Worm (Caenorhabditis elegans) whole organism, dauer: ENCODE results near the gene golg-4.
"Not testable (repeated sequence)": the region's sequence is repeated elsewhere in the genome, so short reads cannot be mapped to it uniquely, and the experiment has no call there.

ENCODE experiments used
- unc-62 ChIP-seq: sonication (generic microtip); optimal IDR thresholded peaks from 2 replicates; lab custom pipeline; 2017; ENCODE audit warnings: missing biosample characterization, missing genetic modification reagents, missing genetic modification characterization

golg-4 gene

DNA sequence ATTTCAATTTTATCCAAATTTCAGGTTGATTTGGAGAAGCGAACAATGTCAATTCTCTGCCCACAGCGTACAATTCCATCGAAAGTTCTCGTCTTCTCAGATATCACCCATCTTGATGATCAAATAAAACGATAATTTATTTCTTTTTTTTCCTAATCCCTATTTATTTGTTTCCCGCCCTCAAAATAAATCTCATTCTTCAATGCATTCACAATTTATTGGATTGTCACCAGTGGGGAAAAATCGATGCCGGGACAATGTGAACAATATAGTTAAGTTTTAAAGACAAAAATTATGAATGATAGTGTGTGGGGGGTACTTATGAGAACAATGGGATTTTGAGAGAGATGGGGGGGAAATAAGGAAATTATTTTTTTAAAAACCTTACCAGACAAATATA, 4.9 kb upstream of the golg-4 start:
- TF ChIP-seq unc-62 = no peak

DNA sequence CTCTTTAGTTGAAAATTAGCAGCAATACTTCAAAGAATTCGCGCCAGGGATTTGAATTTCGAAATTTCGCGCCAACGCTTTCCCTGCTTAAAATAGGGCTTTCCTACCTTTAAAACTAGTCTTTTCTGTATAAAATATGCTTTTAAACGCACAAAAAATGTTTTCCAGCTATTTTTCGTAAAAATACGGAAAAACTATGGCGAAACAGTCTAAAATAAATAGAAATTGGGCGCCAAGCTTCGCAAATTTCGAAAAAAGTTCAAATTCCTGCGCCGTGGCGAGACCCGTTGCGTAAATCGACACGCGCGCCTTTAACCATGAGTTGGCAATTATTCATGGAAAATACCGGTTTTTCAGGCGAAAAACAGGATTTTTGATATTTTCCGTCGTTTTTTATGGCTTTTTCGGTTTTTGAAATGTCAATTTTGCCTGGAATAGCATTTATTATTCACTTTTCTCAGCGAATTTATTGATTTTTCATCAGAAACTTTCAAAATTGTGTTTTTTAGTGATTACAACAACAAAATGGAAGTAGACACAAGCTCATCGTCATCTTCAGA, 934 bp upstream of the golg-4 start, which contains the start of the genes npp-9 and F59A2.5:
TSS of gene npp-9 (minus strand) at position 126 of the 560 bp plus-strand sequence.
TSS of gene F59A2.5 (plus strand) at position 510 of the 560 bp plus-strand sequence.
- no peak for TF ChIP-seq unc-62

DNA sequence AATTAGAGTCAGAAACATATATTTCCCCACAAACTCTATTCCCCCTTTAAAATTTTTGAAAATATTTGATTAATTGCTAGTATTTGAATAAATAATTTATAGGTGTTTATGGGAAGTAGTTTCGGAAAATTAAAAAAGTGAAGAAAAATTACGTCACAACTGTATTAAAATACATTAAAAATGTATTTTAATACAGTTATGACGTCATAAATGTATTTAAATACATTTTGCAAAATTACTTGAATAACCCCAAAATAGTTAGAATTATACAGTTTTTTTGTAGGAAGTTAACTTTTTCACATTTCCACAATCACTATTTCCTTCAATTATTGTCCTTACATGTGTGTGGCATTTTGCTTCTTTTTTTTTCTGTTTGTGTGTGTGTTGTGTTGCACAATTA, 8.1 kb downstream of the golg-4 start:
- no peak for TF ChIP-seq unc-62

DNA sequence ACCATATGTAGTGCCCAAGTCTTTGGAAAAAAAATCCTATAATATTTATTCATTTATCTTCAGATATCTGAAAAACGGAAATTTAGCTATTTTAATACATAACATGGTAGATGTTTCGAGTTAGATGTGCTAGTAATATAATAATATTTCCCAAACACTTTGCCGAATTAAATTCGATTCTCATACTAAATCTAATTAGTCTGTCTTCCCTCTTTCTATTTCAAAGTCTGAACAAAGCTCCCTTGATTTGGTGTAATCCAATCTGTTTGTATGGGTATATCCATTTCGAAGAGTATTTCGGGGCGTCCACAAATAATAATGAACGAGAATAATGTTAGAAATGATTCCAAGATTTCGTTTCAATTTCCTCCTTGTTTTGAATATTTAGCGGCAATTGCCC, 9.0 kb downstream of the golg-4 start:
- no peak for TF ChIP-seq unc-62

DNA sequence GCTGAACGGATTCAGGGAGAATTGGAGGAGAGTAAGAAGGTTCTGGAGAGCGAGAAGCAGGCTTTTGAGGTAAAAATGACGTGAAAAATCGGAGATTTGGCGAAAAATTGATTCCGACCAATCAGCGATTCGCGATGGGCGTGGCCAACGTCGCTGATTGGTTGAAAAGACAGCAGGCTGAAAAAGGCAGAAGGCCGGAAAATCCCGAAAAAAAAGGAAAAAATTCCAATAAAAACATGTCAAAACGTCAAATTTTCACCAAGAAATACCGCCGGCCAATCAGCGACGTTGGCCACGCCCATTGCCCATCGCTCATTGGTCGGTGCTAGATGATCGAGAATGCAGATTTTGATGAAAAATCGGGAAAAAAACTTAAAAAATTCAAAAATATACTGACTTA, 12.1 kb downstream of the golg-4 start:
- no peak for TF ChIP-seq unc-62

DNA sequence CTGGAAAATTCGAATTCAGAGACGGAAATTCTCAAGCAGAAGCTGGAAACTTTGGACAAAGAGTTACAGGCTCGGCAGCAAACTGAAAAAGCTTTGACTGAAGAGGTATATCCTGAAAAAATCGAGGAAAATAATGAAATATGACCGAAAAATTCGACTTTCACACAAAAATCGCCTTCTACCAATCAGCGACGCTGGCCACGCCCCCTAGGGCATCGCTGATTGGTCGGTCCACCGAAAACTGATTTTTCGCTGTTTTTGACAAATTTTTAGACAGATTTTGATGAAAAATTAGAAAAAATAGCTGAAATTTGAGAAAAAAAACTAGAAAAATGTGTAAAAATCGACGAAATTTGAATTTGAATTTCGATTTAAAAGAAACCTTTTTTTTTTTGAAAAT, 13.5 kb downstream of the golg-4 start:
- no peak for TF ChIP-seq unc-62

DNA sequence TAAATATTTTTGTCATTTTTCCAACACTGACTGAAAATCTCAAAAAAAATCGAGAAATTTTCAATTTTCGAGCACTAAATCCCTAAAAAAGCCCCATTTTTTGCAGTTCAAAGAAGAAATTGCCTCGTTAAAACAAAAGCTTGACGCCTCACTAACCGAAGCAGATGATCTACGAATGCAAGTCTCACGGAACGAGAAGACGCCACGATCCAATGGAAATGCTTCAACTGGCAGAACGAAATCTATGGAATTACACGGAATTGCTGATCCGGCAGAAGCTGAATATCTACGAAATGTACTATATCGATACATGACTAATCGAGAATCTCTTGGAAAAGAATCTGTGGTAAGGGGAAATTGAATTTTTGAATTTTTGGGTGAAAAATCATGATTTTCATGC, 18.6 kb downstream of the golg-4 start:
- no peak for TF ChIP-seq unc-62

DNA sequence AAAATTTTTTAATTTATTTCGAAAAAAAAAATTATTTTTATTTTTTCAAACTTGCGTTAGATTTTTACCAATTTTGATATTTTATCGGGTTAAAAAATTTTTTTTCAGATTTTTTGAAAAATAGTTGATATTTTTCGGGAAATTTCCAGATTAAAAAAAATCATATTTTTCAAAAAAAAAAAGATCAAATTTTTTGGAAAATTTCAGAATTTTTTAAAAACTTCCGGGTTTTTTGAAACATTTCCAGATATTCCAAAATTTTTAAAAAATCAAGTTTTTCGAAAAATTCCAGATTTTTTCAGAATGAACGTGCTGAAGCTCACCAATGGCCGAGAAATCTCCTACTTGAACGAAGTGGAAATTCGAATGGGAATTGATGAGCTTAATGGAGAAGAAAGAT, 20.1 kb downstream of the golg-4 start, which contains the start of gene metl-18:
TSS of gene metl-18 (plus strand) at position 301 of the 400 bp plus-strand sequence.
- no peak for TF ChIP-seq unc-62

DNA sequence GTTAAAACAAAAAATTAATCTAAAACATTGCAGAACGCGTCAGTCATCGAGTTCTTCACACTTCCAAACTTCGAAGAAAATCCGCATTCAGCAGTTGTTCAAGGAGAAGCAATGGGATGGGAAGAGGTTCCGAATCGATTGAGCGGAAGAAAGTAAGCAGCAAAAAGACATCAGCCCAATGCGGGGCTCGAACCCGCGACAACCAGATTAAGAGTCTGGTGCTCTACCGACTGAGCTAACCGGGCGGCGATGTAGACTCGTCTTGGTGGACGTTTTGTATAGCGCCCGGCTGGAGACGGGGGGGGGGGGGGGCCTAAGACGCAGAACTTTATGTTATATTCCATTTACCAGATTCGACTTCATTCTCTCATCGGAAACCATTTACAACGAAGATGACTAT, 21.4 kb downstream of the golg-4 start:
- no peak for TF ChIP-seq unc-62

DNA sequence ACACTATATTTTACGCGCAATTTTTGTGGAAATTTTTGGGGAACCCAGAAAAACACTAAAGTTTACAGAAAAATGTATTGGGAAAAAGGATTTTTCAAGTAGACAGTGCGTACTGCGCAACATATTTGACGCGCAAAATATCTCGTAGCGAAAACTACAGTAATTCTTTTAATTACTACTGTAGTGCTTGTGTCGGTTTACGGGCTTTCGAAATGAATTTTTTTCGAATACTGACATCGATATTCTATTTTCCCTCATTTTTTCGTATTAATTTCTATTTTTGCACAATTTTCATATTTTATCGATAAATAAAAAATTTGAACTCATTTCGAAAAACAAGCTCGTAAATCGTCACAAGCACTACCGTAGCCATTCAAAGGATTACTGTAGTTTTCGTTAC, 23.2 kb downstream of the golg-4 start:
- TF ChIP-seq unc-62 = no peak

DNA sequence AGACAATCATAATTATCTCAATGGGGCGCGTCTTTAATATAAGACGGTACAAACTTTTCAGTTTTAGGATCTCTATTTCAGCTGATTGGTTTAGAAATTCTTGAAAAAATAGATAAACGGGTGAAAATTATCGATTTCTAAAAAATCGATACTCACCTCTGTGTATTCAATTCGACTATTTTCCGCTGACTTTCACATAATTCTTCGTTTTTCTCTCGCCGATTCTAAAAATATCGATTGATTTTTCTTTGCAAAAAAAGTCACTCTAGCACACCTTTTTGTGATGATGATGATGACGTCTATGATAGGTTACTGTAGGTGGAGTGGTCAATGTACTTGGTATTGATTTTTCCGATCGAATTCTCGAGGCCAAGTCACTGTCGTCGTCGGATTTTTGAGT, 24.4 kb downstream of the golg-4 start:
- no peak for TF ChIP-seq unc-62

DNA sequence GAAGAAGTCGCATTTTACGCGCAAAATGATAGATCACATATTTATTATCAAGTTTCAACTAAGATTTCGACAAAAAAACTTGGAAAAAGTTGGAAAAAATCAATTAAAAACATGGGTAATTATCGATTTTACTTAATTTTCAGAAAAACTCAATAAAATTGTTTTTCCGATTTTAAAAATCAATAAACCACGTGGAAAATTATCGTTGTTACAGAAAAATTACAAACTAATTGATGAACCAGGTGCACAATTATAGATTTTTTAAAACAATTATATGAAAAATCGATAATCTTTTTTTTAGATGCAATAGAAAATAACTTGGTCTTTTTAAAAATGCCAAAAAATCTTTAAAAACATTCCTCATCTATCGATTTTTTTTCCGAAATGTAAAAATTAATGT, 25.3 kb downstream of the golg-4 start:
- TF ChIP-seq unc-62 = no peak

DNA sequence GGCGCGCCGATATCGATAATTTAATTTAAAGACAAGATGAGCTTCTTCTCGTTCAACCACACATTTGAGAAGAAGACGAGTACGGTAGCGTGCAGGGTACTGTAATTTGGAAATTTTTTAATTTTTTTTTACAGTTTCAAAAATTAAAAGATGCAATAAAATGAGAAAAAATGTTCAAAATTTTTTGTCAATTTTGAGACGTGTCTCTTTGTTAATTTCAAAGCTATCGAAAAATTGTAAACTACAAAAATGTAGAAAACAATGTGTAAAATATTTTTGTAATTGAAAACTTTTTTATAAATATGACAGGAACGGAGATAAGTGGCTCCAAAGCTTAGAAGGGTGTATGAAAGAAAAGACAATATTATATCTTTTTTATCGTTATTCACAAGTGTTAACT, 26.0 kb downstream of the golg-4 start, which contains the start of gene K01A11.1:
TSS of gene K01A11.1 (minus strand) at position 101 of the 400 bp plus-strand sequence.
- TF ChIP-seq unc-62 = no peak

DNA sequence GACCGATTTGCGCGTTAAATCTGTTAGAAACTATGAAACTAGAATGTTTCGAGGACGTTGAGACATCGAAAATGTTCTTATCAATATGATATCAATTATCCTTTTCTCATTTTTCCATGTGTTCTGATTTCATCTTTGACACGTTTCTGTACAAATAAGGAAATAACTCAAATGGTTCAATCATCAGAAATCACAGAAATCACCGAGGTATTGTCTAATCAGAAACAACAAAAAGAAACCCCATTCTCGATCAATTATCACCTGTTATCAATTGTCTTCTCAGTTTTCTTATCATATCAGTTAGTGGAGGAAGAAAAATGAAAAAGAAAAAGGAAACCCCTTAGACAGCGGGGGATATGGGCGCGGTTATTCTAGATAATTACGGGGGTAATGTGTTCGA, 29.8 kb downstream of the golg-4 start:
- TF ChIP-seq unc-62 = no peak

DNA sequence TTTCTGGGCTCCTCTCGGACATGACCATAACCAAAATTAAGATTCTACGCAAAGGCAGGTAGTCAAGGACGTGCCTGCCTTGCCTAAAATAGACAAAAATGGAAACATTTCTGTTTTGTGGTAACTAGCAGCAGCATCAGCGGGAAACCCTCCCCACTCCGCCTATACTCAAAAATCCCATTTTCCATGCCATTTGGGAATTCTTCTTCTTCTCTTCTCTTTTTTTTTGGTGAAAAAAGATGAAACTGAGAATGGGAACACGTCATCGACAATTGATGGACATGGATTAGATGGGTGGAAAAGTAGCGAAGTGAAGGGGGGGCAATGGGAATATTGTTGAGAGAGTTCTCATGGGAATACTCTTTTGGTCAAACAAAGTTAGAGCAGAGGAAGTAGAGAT, 31.8 kb downstream of the golg-4 start:
- no peak for TF ChIP-seq unc-62

DNA sequence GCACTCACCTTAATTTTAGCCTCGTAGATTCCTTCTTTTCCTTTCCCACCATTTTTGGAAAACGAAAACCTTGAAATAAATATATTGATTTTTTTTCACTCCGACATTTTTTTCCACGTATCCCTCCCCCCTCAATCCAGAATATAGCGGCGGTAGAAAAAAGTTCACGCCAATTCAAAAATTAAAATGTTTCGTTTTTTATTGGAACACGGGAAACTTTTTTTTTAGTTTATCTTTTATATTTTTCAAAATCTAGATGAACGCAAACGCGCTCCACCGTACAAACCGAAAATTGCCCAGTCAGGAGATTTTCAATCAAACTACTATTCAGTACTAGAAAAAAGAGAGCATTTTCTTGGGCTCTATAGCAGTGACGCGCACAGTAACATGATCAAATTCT, 38.8 kb downstream of the golg-4 start, which contains the start of gene spe-41:
TSS of gene spe-41 (minus strand) at position 72 of the 400 bp plus-strand sequence.
- no peak for TF ChIP-seq unc-62

DNA sequence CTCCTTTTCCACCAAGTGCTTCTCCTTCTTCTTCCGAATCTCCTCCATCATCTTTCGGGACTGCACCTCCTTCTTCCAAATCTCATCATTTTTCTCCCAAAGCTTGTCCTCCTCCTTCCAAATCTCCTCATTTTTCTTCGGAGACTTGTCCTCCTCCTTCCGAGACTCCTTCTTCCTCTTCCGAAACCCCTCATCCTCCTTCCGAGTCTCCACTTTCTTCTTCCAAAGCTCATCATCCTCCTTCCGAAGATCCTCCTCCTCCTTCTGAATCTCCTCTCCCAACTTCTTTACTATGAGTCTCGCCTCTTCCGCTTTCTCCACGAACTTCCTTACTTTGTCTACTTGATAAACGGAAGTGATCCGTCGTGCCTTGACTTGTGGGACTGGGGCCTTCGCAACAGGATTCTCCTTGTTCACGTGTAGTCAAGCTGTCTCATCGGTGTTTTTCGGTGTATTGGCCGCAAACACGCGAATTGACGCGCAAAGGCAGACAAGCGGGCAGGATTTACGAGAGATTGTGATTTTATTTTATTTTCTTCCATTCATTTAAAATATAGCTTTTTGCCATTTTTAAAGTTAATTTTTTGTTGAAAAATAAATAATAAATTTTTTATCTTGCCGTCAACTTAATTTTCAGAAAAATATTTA, 47.3 kb downstream of the golg-4 start, which contains the start of the genes K01A11.3 and C34C12.12:
TSS of gene K01A11.3 (minus strand) at position 51 of the 648 bp plus-strand sequence.
TSS of gene C34C12.12 (plus strand) at position 632 of the 648 bp plus-strand sequence.
- no peak for TF ChIP-seq unc-62

DNA sequence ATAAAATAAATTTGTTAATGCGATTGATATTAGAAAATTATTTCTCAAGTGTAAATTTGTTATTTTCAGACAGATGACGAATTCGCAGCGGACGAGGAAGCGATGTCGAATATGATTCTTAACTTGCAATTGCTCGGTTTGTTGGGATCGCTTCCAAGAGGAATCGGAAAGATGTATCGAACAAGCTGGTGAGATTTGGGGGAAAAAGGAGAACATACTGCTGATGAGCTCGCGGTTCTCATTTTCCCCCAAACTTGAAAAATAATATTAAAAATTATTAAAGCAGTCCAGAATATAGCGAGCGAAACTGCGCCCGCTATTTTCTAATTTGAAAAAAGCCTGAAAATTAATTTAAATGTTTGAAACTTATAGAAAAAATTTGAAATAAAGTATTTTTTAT, 48.1 kb downstream of the golg-4 start, which contains the start of gene C34C12.2:
TSS of gene C34C12.2 (plus strand) at position 301 of the 400 bp plus-strand sequence.
- not testable (repeated sequence) for TF ChIP-seq unc-62
